Worm (Caenorhabditis elegans): ENCODE results near the gene sptl-2.

sptl-2 gene

DNA sequence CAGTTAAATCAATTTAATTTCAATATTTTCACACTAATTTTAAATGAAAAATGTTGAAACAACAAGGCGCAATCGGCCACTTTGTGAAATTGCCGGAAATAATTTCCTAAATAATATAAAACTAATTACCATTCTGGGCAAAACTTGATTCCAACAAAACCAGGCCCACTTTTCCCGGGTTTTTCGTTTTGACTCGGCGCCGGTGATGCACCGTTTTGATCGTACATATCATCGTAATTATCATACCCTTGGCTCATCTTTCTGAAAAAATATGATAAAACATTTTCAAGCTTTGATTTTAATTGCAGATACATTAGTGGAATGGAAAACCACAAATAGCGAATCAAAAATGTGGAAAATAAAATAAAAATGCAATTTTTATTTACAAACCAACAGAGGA lies 5.0 kb upstream of the sptl-2 start, which contains the start of gene rpb-9 (continued):
- TF ChIP-seq hmg-1.2 (GFP tag; IDR thresholded peaks at IDR 0.05) (peak; percentile 24; the same call in 1 of the 2 replicates), B0336.3 (GFP tag; IDR thresholded peaks at IDR 0.05) (peak; percentile 27; the same call in 1 of the 2 replicates), lin-40 (tag; optimal IDR thresholded peaks at IDR 0.05) (no peak)

DNA sequence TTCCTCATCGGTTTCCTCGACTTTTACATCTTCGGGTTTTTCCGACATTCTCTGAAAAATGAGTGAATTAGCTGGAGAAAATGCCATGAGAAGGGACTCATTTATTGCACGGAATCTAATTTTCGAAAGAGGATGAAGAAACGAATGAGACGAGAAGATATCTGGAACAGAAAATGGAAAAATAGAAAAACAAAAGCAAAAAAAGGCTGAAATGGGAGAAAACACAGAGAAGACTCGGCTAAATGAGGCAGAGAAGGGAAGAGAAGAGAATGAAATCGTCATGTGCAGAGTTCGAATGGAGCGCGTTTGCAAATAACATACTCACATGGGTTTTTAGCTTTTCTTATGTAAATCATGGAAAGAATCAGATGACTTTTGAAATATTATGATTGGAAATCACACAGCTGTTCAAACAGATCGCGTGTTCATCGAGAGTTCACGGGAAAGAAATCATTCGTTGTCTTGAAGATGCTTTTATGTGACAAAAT lies 3.1 kb upstream of the sptl-2 start, which contains the start of gene Y97E10AR.6:
TSS of gene Y97E10AR.6 (minus strand) at position 51 of the 488 bp plus-strand sequence.
- TF ChIP-seq Y53G8AR.9 (GFP tag; conservative IDR thresholded peaks at IDR 0.05) (no peak), F55B11.4 (tag; optimal IDR thresholded peaks at IDR 0.05; ENCODE audit: borderline replicate concordance, insufficient read depth) (no peak), ceh-40 (GFP tag; IDR thresholded peaks at IDR 0.05) (no peak), C17E4.6 (GFP tag; IDR thresholded peaks at IDR 0.05) (no peak), ztf-3 (GFP tag; optimal IDR thresholded peaks at IDR 0.05) (no peak), B0261.1 (tag; optimal IDR thresholded peaks at IDR 0.05) (no peak), mcd-1 (GFP tag; IDR thresholded peaks at IDR 0.05) (peak; percentile 61), attf-5 (GFP tag; optimal IDR thresholded peaks at IDR 0.05) (peak; percentile 34), snpc-4 (GFP tag; optimal IDR thresholded peaks at IDR 0.05) (no peak), snpc-4 (tag; optimal IDR thresholded peaks at IDR 0.05) (peak in 1 of 4 experiments; percentile 39), snpc-3.4 (tag; optimal IDR thresholded peaks at IDR 0.05) (no peak), lag-1 (GFP tag; IDR thresholded peaks at IDR 0.05) (no peak), cebp-1 (GFP tag; IDR thresholded peaks at IDR 0.05) (no peak), cebp-1 (tag; optimal IDR thresholded peaks at IDR 0.05) (peak; percentile 9), nhr-80 (tag; optimal IDR thresholded peaks at IDR 0.05) (peak; percentile 38)

DNA sequence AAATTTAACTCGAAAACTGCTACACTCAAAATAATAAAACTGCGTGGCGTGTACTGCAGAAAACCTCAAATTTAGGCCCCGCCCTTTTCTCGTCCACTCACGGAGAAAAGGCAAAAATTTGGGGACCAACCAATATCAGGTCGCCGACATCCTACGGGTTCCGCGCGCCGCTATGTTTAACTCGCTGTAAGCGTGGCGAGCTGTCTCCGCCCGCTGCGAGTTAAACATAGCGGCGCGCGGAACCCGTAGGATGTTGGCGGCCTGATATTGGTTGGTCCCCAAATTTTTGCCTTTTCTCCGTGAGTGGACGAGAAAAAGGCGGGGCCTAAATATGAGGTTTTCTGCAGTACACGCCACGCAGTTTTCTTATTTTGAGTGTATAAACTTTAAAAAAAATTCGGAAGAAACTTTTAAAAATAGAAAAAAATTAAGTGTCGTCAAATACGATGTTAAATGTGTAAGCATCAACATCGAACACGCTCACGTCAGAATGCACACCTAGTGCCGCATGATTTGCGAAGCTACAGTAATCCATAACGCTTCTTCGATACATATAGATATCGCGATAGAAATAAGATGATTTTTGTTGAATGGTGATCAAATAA lies 2.2 kb upstream of the sptl-2 start:
- peak; percentile 85 for TF ChIP-seq snpc-1.1 (tag; optimal IDR thresholded peaks at IDR 0.05; ENCODE audit: insufficient read depth)
- TF ChIP-seq snpc-4 (GFP tag; optimal IDR thresholded peaks at IDR 0.05) = peak; percentile 74
- peak in 3 of 4 experiments; percentile 90 to 97 (median 95) for TF ChIP-seq snpc-4 (tag; optimal IDR thresholded peaks at IDR 0.05)
- peak; percentile 8; the same call in 1 of the 2 replicates for TF ChIP-seq madf-6 (GFP tag; IDR thresholded peaks at IDR 0.05)
- TF ChIP-seq attf-6 (GFP tag; IDR thresholded peaks at IDR 0.05) = peak; percentile 47; the same call in 1 of the 2 replicates
- TF ChIP-seq lin-26 (GFP tag; IDR thresholded peaks at IDR 0.05) = 0 out of 2 replicates have a peak, but pooled peaks have one; percentile 26
- peak; percentile 63 for TF ChIP-seq pbrm-1 (GFP tag; IDR thresholded peaks at IDR 0.05)
- TF ChIP-seq hsf-1 (GFP tag; IDR thresholded peaks at IDR 0.05) = peak; percentile 40; the same call in 1 of the 2 replicates
- TF ChIP-seq xnd-1 (tag; optimal IDR thresholded peaks at IDR 0.05) = peak; percentile 3
- TF ChIP-seq lsl-1 (GFP tag; optimal IDR thresholded peaks at IDR 0.05) = peak; percentile 35
- peak; percentile 82 for TF ChIP-seq hmg-1.2 (GFP tag; IDR thresholded peaks at IDR 0.05)

DNA sequence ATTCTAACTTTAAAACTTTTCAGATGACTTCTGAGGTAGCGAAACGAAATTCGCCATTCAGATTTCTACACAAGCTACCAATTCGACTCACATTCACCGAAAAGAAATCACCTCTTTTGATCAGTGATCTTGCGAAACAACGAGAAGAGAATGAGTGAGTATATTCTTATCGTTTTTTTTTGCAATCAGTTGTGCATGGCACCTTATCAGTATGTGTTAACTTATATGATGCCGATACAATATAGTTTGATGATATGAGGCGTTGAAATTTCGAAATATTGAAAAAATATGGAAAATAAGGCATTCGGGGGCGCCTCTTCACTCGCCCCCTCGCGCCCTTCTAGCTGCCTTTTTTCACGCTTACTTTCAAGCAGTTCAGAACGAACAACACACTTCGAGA lies 917 bp downstream of the sptl-2 start:
- TF ChIP-seq madf-10 (tag; optimal IDR thresholded peaks at IDR 0.05) = no peak
- TF ChIP-seq cebp-1 (GFP tag; IDR thresholded peaks at IDR 0.05) = peak; percentile 56; the same call in 1 of the 2 replicates
- peak; percentile 72 for TF ChIP-seq cebp-1 (tag; optimal IDR thresholded peaks at IDR 0.05)
- TF ChIP-seq gei-17 (GFP tag; optimal IDR thresholded peaks at IDR 0.05) = no peak
- TF ChIP-seq nhr-80 (tag; optimal IDR thresholded peaks at IDR 0.05) = peak; percentile 84
- TF ChIP-seq dox-1 (GFP tag; IDR thresholded peaks at IDR 0.05) = 0 out of 2 replicates have a peak, but pooled peaks have one; percentile 19
- no peak for TF ChIP-seq K11D2.4 (GFP tag; IDR thresholded peaks at IDR 0.05)
- TF ChIP-seq nfya-2 (GFP tag; IDR thresholded peaks at IDR 0.05) = no peak
- no peak for TF ChIP-seq let-607 (tag; optimal IDR thresholded peaks at IDR 0.05)
- no peak for TF ChIP-seq attf-5 (GFP tag; optimal IDR thresholded peaks at IDR 0.05)
- no peak for TF ChIP-seq ceh-58 (GFP tag; IDR thresholded peaks at IDR 0.05)
- no peak for TF ChIP-seq C17E4.6 (GFP tag; IDR thresholded peaks at IDR 0.05)
- no peak for TF ChIP-seq C06A6.2 (GFP tag; conservative IDR thresholded peaks at IDR 0.05)
- no peak for TF ChIP-seq attf-6 (GFP tag; IDR thresholded peaks at IDR 0.05)
